Worm (Caenorhabditis elegans) whole organism, L3 larva: ENCODE measurements around the gene R07E5.17.
A peak's percentile ranks its signal among the peaks of the same experiment; 100 is the strongest.

Experiments used
- R02D3.7 ChIP-seq: fragments of 150-350 bp; optimal IDR thresholded peaks from 2 replicates; lab custom pipeline; 2014; ENCODE audit warnings: missing biosample characterization, missing genetic modification characterization
- ZK546.5 ChIP-seq: sonication (generic microtip); optimal IDR thresholded peaks from 2 replicates; lab custom pipeline; 2017; ENCODE audit warnings: missing biosample characterization, missing genetic modification characterization
- aly-2 ChIP-seq: fragments of 150-350 bp; optimal IDR thresholded peaks from 2 replicates; lab custom pipeline; 2014; ENCODE audit warnings: missing biosample characterization, missing genetic modification characterization
- ama-1 ChIP-seq: fragments of 150-350 bp; optimal IDR thresholded peaks from 2 replicates; lab custom pipeline; 2018
- ceh-16 ChIP-seq: sonication (generic microtip); optimal IDR thresholded peaks from 2 replicates; lab custom pipeline; 2017; ENCODE audit warnings: missing biosample characterization, missing genetic modification characterization
- ceh-28 ChIP-seq: fragments of 150-350 bp; optimal IDR thresholded peaks from 2 replicates; lab custom pipeline; 2014; ENCODE audit warnings: missing biosample characterization, missing genetic modification reagents, missing genetic modification characterization
- ceh-82 ChIP-seq: fragments of 150-350 bp; optimal IDR thresholded peaks from 2 replicates; lab custom pipeline; 2014; ENCODE audit warnings: missing biosample characterization, missing genetic modification characterization
- ceh-9 ChIP-seq: sonication (generic microtip); optimal IDR thresholded peaks from 2 replicates; lab custom pipeline; 2018; ENCODE audit warnings: missing biosample characterization, missing genetic modification characterization
- egl-5 ChIP-seq: fragments of 150-350 bp; optimal IDR thresholded peaks from 2 replicates; lab custom pipeline; 2017; ENCODE audit warnings: missing biosample characterization, missing genetic modification reagents, missing genetic modification characterization, inconsistent platforms
- elt-2 ChIP-seq: sonication (generic microtip); optimal IDR thresholded peaks from 2 replicates; lab custom pipeline; 2016; ENCODE audit warnings: missing genetic modification reagents, mild to moderate bottlenecking, missing genetic modification characterization, missing compliant biosample characterization
- eor-1 ChIP-seq, 2 experiments: fragments of 150-350 bp; optimal IDR thresholded peaks; 2 replicates each; lab custom pipeline; 2014 to 2018; ENCODE audit warnings: missing biosample characterization in 2 of 2, missing genetic modification characterization in 2 of 2
- fkh-10 ChIP-seq: sonication (generic microtip); optimal IDR thresholded peaks from 2 replicates; lab custom pipeline; 2017; ENCODE audit warnings: missing biosample characterization, missing genetic modification reagents, missing genetic modification characterization
- fkh-2 ChIP-seq: fragments of 150-350 bp; optimal IDR thresholded peaks from 2 replicates; lab custom pipeline; 2014; ENCODE audit warnings: missing biosample characterization, missing genetic modification reagents, missing genetic modification characterization
- hmg-11 ChIP-seq: sonication (generic microtip); optimal IDR thresholded peaks from 2 replicates; lab custom pipeline; 2016; ENCODE audit warnings: missing genetic modification characterization, missing compliant biosample characterization
- jun-1 ChIP-seq: fragments of 150-350 bp; optimal IDR thresholded peaks from 2 replicates; lab custom pipeline; 2014; ENCODE audit warnings: missing biosample characterization, missing genetic modification reagents, missing genetic modification characterization
- lin-15B ChIP-seq: fragments of 150-350 bp; optimal IDR thresholded peaks from 2 replicates; lab custom pipeline; 2014; ENCODE audit warnings: missing biosample characterization, missing genetic modification characterization
- mdl-1 ChIP-seq: fragments of 150-350 bp; optimal IDR thresholded peaks from 2 replicates; lab custom pipeline; 2014; ENCODE audit warnings: missing biosample characterization, missing genetic modification characterization
- mml-1 ChIP-seq: fragments of 150-350 bp; sonication (generic microtip); optimal IDR thresholded peaks from 3 replicates; lab custom pipeline; 2014; ENCODE audit warnings: missing biosample characterization, missing genetic modification characterization
- nfya-1 ChIP-seq: sonication (generic microtip); optimal IDR thresholded peaks from 2 replicates; lab custom pipeline; 2017; ENCODE audit warnings: missing genetic modification characterization, mild to moderate bottlenecking, missing compliant biosample characterization, antibody characterized with exemption, moderate library complexity; ENCODE audit not compliant: insufficient read depth
- nhr-25 ChIP-seq: sonication (generic microtip); optimal IDR thresholded peaks from 2 replicates; lab custom pipeline; 2017; ENCODE audit warnings: missing biosample characterization, missing genetic modification characterization
- nhr-28 ChIP-seq: fragments of 150-350 bp; optimal IDR thresholded peaks from 2 replicates; lab custom pipeline; 2014; ENCODE audit warnings: missing biosample characterization, missing genetic modification characterization
- nhr-43 ChIP-seq: sonication (generic microtip); optimal IDR thresholded peaks from 2 replicates; lab custom pipeline; 2016; ENCODE audit warnings: mild to moderate bottlenecking, missing genetic modification characterization, missing compliant biosample characterization; ENCODE audit not compliant: poor library complexity, severe bottlenecking
- nhr-67 ChIP-seq: fragments of 150-350 bp; optimal IDR thresholded peaks from 2 replicates; lab custom pipeline; 2014; ENCODE audit warnings: missing biosample characterization, missing genetic modification characterization
- nhr-77 ChIP-seq: fragments of 150-350 bp; optimal IDR thresholded peaks from 2 replicates; lab custom pipeline; 2014; ENCODE audit warnings: missing biosample characterization, missing genetic modification characterization
- pha-4 ChIP-seq: fragments of 150-350 bp; optimal IDR thresholded peaks from 2 replicates; lab custom pipeline; 2014; ENCODE audit warnings: missing biosample characterization, missing genetic modification reagents, missing genetic modification characterization
- snpc-4 ChIP-seq: fragments of 150-350 bp; optimal IDR thresholded peaks from 2 replicates; lab custom pipeline; 2014; ENCODE audit warnings: missing biosample characterization, missing genetic modification characterization
- tbx-2 ChIP-seq: sonication (generic microtip); optimal IDR thresholded peaks from 2 replicates; lab custom pipeline; 2016; ENCODE audit warnings: mild to moderate bottlenecking, missing genetic modification characterization, missing compliant biosample characterization
- unc-39 ChIP-seq: sonication (generic microtip); optimal IDR thresholded peaks from 4 replicates; lab custom pipeline; 2017; ENCODE audit warnings: missing biosample characterization, missing genetic modification characterization
- ztf-4 ChIP-seq: fragments of 150-350 bp; optimal IDR thresholded peaks from 2 replicates; lab custom pipeline; 2014; ENCODE audit warnings: missing biosample characterization, missing genetic modification characterization

Gene R07E5.17

ce11 chrIII:4372894-4373293 is 31.3 kb downstream of the R07E5.17 start:
- no peak for TF ChIP-seq nhr-67 (tag; lab: Kevin White, UChicago)
- TF ChIP-seq egl-5: no peak
- no peak for TF ChIP-seq ceh-82
- peak; percentile 24 for TF ChIP-seq pha-4 (tag; lab: Kevin White, UChicago)
- no peak for TF ChIP-seq ama-1 (lab: Kevin White, UChicago)
- TF ChIP-seq lin-15B (tag; lab: Kevin White, UChicago): no peak
- TF ChIP-seq, all 47 proteins: peak for 1

DNA sequence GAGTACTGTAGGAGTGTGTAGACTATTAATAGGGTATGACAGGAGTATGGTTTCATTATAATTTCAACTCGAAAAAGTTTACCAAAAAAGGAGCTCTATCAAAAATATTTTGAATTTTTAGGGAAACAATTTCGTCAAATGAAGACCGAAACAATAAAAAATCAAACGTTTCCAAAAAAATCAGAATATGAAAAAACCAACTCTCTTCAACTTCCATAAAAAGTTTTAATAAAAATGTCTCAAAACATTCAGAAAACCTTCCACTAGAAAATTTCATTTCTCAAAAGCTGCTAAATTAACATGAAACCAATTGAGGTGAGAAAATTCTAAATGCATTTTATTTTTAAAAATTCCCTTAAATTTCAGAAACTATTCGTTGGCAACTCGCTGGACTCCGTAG is 33.7 kb downstream of the R07E5.17 start, which contains the start of gene ckb-3:
ckb-3 (plus strand) TSS at position 301 of the 400 bp plus-strand sequence.
- TF ChIP-seq nhr-28 (tag; lab: Kevin White, UChicago) (no peak), R02D3.7 (no peak), aly-2 (no peak), pha-4 (tag; lab: Kevin White, UChicago) (no peak), ztf-4 (no peak), nfya-1 (tag; lab: Kevin White, UChicago) (no peak), egl-5 (no peak), unc-39 (no peak)

ce11 chrIII:4369381-4369809 is 34.8 kb downstream of the R07E5.17 start:
- TF ChIP-seq elt-2 (tag; lab: Kevin White, UChicago) (peak; percentile 34), nhr-25 (peak; percentile 49), nfya-1 (tag; lab: Kevin White, UChicago) (peak; percentile 40), nhr-43 (tag; lab: Kevin White, UChicago) (peak; percentile 17), ceh-28 (peak; percentile 23), hmg-11 (peak; percentile 83), tbx-2 (tag; lab: Kevin White, UChicago) (peak; percentile 44)

- TF ChIP-seq fkh-2 (tag; lab: Kevin White, UChicago) (no peak), nhr-67 (tag; lab: Kevin White, UChicago) (no peak), eor-1 (tag; optimal IDR thresholded peaks at IDR 0.05; lab: Kevin White, UChicago) (no peak), ceh-9 (tag; lab: Kevin White, UChicago) (no peak), ceh-16 (no peak), ceh-82 (no peak), ZK546.5 (tag; lab: Kevin White, UChicago) (no peak), lin-15B (tag; lab: Kevin White, UChicago) (no peak), mml-1 (tag; lab: Kevin White, UChicago) (no peak), nfya-1 (tag; lab: Kevin White, UChicago) (no peak), mdl-1 (tag; lab: Kevin White, UChicago) (no peak), tbx-2 (tag; lab: Kevin White, UChicago) (no peak)
Observed at ce11 chrIII:4367649-4368048, 36.6 kb downstream of the R07E5.17 start, which contains the start of gene ckb-2. Gene ckb-2 (plus strand): TSS chrIII:4367949.

ce11 chrIII:4364974-4365373 is 39.3 kb downstream of the R07E5.17 start, which contains the start of gene ckb-1:
Gene ckb-1 (plus strand): TSS chrIII:4365274.
- TF ChIP-seq unc-39 (no peak), fkh-10 (GFP tag; lab: Kevin White, UChicago) (no peak), ztf-4 (no peak), eor-1 (tag; optimal IDR thresholded peaks at IDR 0.05; lab: Kevin White, UChicago) (no peak), snpc-4 (tag; lab: Kevin White, UChicago) (no peak), pha-4 (tag; lab: Kevin White, UChicago) (peak; percentile 10), ceh-28 (no peak), mml-1 (tag; lab: Kevin White, UChicago) (no peak), jun-1 (no peak), ceh-82 (no peak), nhr-77 (no peak), fkh-2 (tag; lab: Kevin White, UChicago) (no peak), aly-2 (no peak), hmg-11 (peak; percentile 7)

DNA sequence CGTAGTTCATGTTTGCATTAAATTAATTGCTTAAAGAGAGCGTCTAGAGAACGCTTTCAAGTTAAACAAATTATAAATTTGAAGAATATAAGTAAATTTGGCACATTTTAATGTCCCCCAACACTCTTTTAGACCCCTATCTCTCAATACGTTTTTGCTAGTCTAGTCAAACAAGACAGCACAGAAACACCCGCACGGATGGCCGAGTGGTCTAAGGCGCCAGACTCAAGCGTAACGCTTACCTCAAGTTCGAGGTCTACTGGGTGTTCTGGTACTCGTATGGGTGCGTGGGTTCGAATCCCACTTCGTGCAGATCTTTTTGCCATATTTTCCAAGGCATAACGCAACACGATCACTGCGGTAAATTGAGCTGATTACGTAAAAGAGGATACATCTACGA is 41.9 kb downstream of the R07E5.17 start:
- TF ChIP-seq ceh-9 (tag; lab: Kevin White, UChicago) (no peak), egl-5 (no peak), nfya-1 (tag; lab: Kevin White, UChicago) (peak; percentile 31), elt-2 (tag; lab: Kevin White, UChicago) (peak; percentile 24), nhr-25 (peak; percentile 10), fkh-2 (tag; lab: Kevin White, UChicago) (no peak), unc-39 (no peak)
